Fruit fly (Drosophila melanogaster): ENCODE data around the gene Taf2.

- TF ChIP-seq CG32121 (GFP tag; IDR thresholded peaks at IDR 0.05), result no peak
- TF ChIP-seq EcR (GFP tag; optimal IDR thresholded peaks at IDR 0.05), result no peak
- no peak for TF ChIP-seq D1 (tag; optimal IDR thresholded peaks at IDR 0.05)
- TF ChIP-seq CG9948 (tag; optimal IDR thresholded peaks at IDR 0.05), result no peak
- no peak for TF ChIP-seq CG17806 (tag; optimal IDR thresholded peaks at IDR 0.05)
Observed at dm6 chr3L:9927169-9927568, 38.7 kb upstream of the Taf2 start.

Data from whole organism, pupa.